Worm (Caenorhabditis elegans) whole organism, L1 larva: ENCODE data around the gene F11E6.11.

Source experiments
- ets-5 ChIP-seq: fragments of 200-800 bp; sonication (Bioruptor generic); IDR thresholded peaks from 2 replicates; pipeline ENCODE4 v1.3.6; 2022; ENCODE audit warnings: missing genetic modification characterization, missing compliant biosample characterization
- ztf-11 ChIP-seq, 2 experiments: sonication (generic microtip); optimal IDR thresholded peaks; 2 replicates each; lab custom pipeline; 2016 to 2017; ENCODE audit warnings: missing genetic modification characterization in 2 of 2, missing biosample characterization in 1 of 2, missing compliant biosample characterization in 1 of 2

DNA sequence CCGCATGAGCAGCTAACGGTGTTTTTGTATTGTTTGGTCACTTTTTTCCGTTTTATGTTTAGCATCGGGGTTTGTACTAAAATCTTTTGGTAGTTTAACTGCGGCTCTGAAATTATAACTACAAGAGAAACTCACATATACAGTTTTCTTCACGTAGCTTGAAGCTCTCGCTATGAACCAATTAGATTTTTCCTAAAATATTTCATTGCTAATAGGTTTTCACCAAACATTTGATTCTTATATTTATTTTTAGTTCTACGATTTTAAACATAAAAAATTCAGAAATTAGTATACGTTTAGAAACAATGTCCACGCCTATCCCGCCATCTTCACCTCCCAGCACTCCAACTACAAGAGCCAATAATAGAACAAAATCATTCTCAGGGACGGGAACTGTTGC is 15.2 kb upstream of the F11E6.11 start, which contains the start of gene C06A12.3:
- no peak for TF ChIP-seq ets-5
- TF ChIP-seq ztf-11 (tag; optimal IDR thresholded peaks at IDR 0.05; lab: Kevin White, UChicago): no peak
